In the genomic region with DNA sequence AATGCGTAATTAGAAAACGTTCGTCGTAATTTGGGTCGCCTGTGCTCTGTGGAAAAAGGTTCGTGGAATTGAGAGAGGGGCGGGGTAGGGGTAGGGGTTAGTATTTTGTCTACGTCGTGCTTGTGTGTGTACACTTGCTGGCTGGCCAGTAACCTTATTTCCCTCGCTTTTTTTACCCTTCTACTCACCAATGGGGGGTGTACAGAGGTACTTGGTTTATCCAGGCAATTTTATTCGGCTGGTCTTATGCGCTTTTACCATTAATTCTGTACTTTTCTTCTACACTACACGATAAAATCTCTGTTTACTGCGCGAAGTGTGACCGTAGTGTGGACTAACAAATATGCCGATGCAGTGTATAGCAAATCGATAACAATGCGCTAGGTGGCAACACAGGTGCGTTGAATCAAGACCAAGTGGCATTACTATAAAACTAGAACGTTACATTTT, we compare ENCODE assay signal across 6 fruit fly cellular contexts.
TF ChIP-seq lines count a peak whose summit lies in the region.

Gene tgo (minus strand): TSS at position 334 of the 450 bp plus-strand sequence.

- TF ChIP-seq CTCF in S2 (optimal IDR thresholded peaks at IDR 0.05; lab: Kevin White, UChicago), result peak; percentile 15 to 47
- peak; percentile 42 for TF ChIP-seq CTCF in whole organism, embryonic (GFP tag; optimal IDR thresholded peaks at IDR 0.05; lab: Kevin White, UChicago)

TF ChIP-seq in whole organism, adult, 20 proteins besides CTCF, POLR2A, EP300 and RAD21 (continues in another document):
- TF ChIP-seq toe (GFP tag; optimal IDR thresholded peaks at IDR 0.05; lab: Kevin White, UChicago), result no peak
- no peak for TF ChIP-seq Clk (GFP tag; optimal IDR thresholded peaks at IDR 0.05; lab: Kevin White, UChicago)
- no peak for TF ChIP-seq CG12768 (GFP tag; optimal IDR thresholded peaks at IDR 0.05; lab: Kevin White, UChicago)
- no peak for TF ChIP-seq Hr96 (GFP tag; optimal IDR thresholded peaks at IDR 0.05; lab: Kevin White, UChicago)
- peak; percentile 65 for TF ChIP-seq bab1 (GFP tag; optimal IDR thresholded peaks at IDR 0.05; lab: Kevin White, UChicago)
- no peak for TF ChIP-seq ovo (GFP tag; optimal IDR thresholded peaks at IDR 0.05; lab: Kevin White, UChicago)
- TF ChIP-seq kay (GFP tag; lab: Kevin White, UChicago; ENCODE audit: borderline replicate concordance), result no peak
- no peak for TF ChIP-seq cnc (optimal IDR thresholded peaks at IDR 0.05; lab: Kevin White, UChicago)
- no peak for TF ChIP-seq CG1620 (GFP tag; optimal IDR thresholded peaks at IDR 0.05; lab: Kevin White, UChicago)
- no peak for TF ChIP-seq CG5204 (GFP tag; optimal IDR thresholded peaks at IDR 0.05; lab: Kevin White, UChicago)
- TF ChIP-seq Crg-1 (GFP tag; optimal IDR thresholded peaks at IDR 0.05; lab: Kevin White, UChicago), result peak; percentile 14
- peak; percentile 53 for TF ChIP-seq Mnt (GFP tag; optimal IDR thresholded peaks at IDR 0.05; lab: Kevin White, UChicago)
- peak; percentile 16 for TF ChIP-seq pad (GFP tag; optimal IDR thresholded peaks at IDR 0.05; lab: Kevin White, UChicago)
- TF ChIP-seq CG11617 (GFP tag; optimal IDR thresholded peaks at IDR 0.05; lab: Kevin White, UChicago), result peak; percentile 17
- TF ChIP-seq CG7101 (tag; optimal IDR thresholded peaks at IDR 0.05; lab: Kevin White, UChicago), result peak; percentile 2
- peak; percentile 69 for TF ChIP-seq tj (GFP tag; optimal IDR thresholded peaks at IDR 0.05; lab: Kevin White, UChicago)
- no peak for TF ChIP-seq CG7045 (GFP tag; optimal IDR thresholded peaks at IDR 0.05; lab: Kevin White, UChicago)

TF ChIP-seq in whole organism, embryonic, 481 proteins besides CTCF, POLR2A, EP300 and RAD21 (continues in another document):
- peak; percentile 45 for TF ChIP-seq CG17829 (tag; optimal IDR thresholded peaks at IDR 0.05; lab: Kevin White, UChicago)
- no peak for TF ChIP-seq esg (GFP tag; conservative IDR thresholded peaks at IDR 0.05; lab: Robert Waterston, UW)
- TF ChIP-seq CG31441 (GFP tag; IDR thresholded peaks at IDR 0.05; lab: Robert Waterston, UW), result no peak
- TF ChIP-seq Elba2 (GFP tag; optimal IDR thresholded peaks at IDR 0.05; lab: Kevin White, UChicago), result no peak
- TF ChIP-seq CG7786 (GFP tag; optimal IDR thresholded peaks at IDR 0.05; lab: Kevin White, UChicago), result no peak
- no peak for TF ChIP-seq CG17912 (GFP tag; optimal IDR thresholded peaks at IDR 0.05; lab: Kevin White, UChicago)
- no peak for TF ChIP-seq ci (GFP tag; IDR thresholded peaks at IDR 0.05; lab: Robert Waterston, UW)
- TF ChIP-seq CG17361 (GFP tag; IDR thresholded peaks at IDR 0.05; lab: Robert Waterston, UW), result no peak
- no peak for TF ChIP-seq sqz (GFP tag; optimal IDR thresholded peaks at IDR 0.05; lab: Kevin White, UChicago)
- no peak for TF ChIP-seq sob (GFP tag; IDR thresholded peaks at IDR 0.05; lab: Robert Waterston, UW)
- peak; percentile 79 for TF ChIP-seq Lhr (GFP tag; optimal IDR thresholded peaks at IDR 0.05; lab: Kevin White, UChicago)
- TF ChIP-seq gcm (GFP tag; optimal IDR thresholded peaks at IDR 0.05; lab: Kevin White, UChicago), result peak; percentile 36
- peak; percentile 71 for TF ChIP-seq sd (tag; optimal IDR thresholded peaks at IDR 0.05; lab: Kevin White, UChicago)
- no peak for TF ChIP-seq trh (GFP tag; optimal IDR thresholded peaks at IDR 0.05; lab: Kevin White, UChicago)
- TF ChIP-seq row (GFP tag; IDR thresholded peaks at IDR 0.05; lab: Robert Waterston, UW), result 0 out of 3 replicates have a peak, but pooled peaks have one; percentile 19
- TF ChIP-seq E2f2 (GFP tag; IDR thresholded peaks at IDR 0.05; lab: Robert Waterston, UW), result peak; percentile 64
- peak; percentile 72 for TF ChIP-seq Med (GFP tag; lab: Kevin White, UChicago)
- no peak for TF ChIP-seq disco-r (GFP tag; optimal IDR thresholded peaks at IDR 0.05; lab: Kevin White, UChicago)

TF ChIP-seq in whole organism, prepupa, 60 proteins besides CTCF, POLR2A, EP300 and RAD21:
- TF ChIP-seq vri (GFP tag; optimal IDR thresholded peaks at IDR 0.05; lab: Kevin White, UChicago), result no peak
- no peak for TF ChIP-seq CG34406 (GFP tag; optimal IDR thresholded peaks at IDR 0.05; lab: Kevin White, UChicago)
- TF ChIP-seq CG6854 (GFP tag; optimal IDR thresholded peaks at IDR 0.05; lab: Kevin White, UChicago), result peak; percentile 40
- peak; percentile 9 for TF ChIP-seq CG3032 (tag; optimal IDR thresholded peaks at IDR 0.05; lab: Kevin White, UChicago)
- TF ChIP-seq fkh (GFP tag; optimal IDR thresholded peaks at IDR 0.05; lab: Kevin White, UChicago), result peak; percentile 87
- TF ChIP-seq CG8632 (GFP tag; optimal IDR thresholded peaks at IDR 0.05; lab: Kevin White, UChicago), result no peak
- TF ChIP-seq cyc (GFP tag; optimal IDR thresholded peaks at IDR 0.05; lab: Kevin White, UChicago), result no peak

TF ChIP-seq in whole organism, pupa, 21 proteins besides CTCF, POLR2A, EP300 and RAD21:
- TF ChIP-seq CG15710 (tag; optimal IDR thresholded peaks at IDR 0.05; lab: Kevin White, UChicago) (peak; percentile 12), Pif1A (GFP tag; optimal IDR thresholded peaks at IDR 0.05; lab: Kevin White, UChicago) (no peak), fd96Ca (GFP tag; IDR thresholded peaks at IDR 0.05; lab: Robert Waterston, UW) (0 out of 3 replicates have a peak, but pooled peaks have one; percentile 12), CG9948 (tag; optimal IDR thresholded peaks at IDR 0.05; lab: Kevin White, UChicago) (no peak), EcR (GFP tag; optimal IDR thresholded peaks at IDR 0.05; lab: Kevin White, UChicago) (peak; percentile 28), CG8301 (tag; optimal IDR thresholded peaks at IDR 0.05; lab: Kevin White, UChicago) (no peak), CG34367 (tag; optimal IDR thresholded peaks at IDR 0.05; lab: Kevin White, UChicago) (no peak), D1 (tag; optimal IDR thresholded peaks at IDR 0.05; lab: Kevin White, UChicago) (no peak)

TF ChIP-seq in whole organism, wandering third instar larva, 38 proteins besides CTCF, POLR2A, EP300 and RAD21:
- TF ChIP-seq CG9705 (GFP tag; optimal IDR thresholded peaks at IDR 0.05; lab: Kevin White, UChicago), result no peak
- TF ChIP-seq CrebA (GFP tag; optimal IDR thresholded peaks at IDR 0.05; lab: Kevin White, UChicago; ENCODE audit: borderline replicate concordance), result no peak
- TF ChIP-seq Rel (GFP tag; optimal IDR thresholded peaks at IDR 0.05; lab: Kevin White, UChicago), result no peak
- peak; percentile 57 for TF ChIP-seq Rel (tag; optimal IDR thresholded peaks at IDR 0.05; lab: Kevin White, UChicago)
- TF ChIP-seq Myc (optimal IDR thresholded peaks at IDR 0.05; lab: Kevin White, UChicago), result no peak
- no peak for TF ChIP-seq psq (GFP tag; optimal IDR thresholded peaks at IDR 0.05; lab: Kevin White, UChicago)
- TF ChIP-seq Abd-B (GFP tag; optimal IDR thresholded peaks at IDR 0.05; lab: Kevin White, UChicago), result no peak
- TF ChIP-seq foxo (GFP tag; optimal IDR thresholded peaks at IDR 0.05; lab: Kevin White, UChicago), result no peak
- no peak for TF ChIP-seq usp (GFP tag; optimal IDR thresholded peaks at IDR 0.05; lab: Kevin White, UChicago)
- TF ChIP-seq dsf (GFP tag; optimal IDR thresholded peaks at IDR 0.05; lab: Kevin White, UChicago; ENCODE audit: borderline replicate concordance), result no peak
- TF ChIP-seq pan (optimal IDR thresholded peaks at IDR 0.05; lab: Kevin White, UChicago), result no peak
- TF ChIP-seq rgr (GFP tag; optimal IDR thresholded peaks at IDR 0.05; lab: Kevin White, UChicago), result no peak
- TF ChIP-seq Mio (GFP tag; optimal IDR thresholded peaks at IDR 0.05; lab: Kevin White, UChicago), result no peak
- no peak for TF ChIP-seq sage (GFP tag; optimal IDR thresholded peaks at IDR 0.05; lab: Kevin White, UChicago)
- TF ChIP-seq Vsx2 (GFP tag; optimal IDR thresholded peaks at IDR 0.05; lab: Kevin White, UChicago; ENCODE audit: partially characterized antibody), result no peak
- TF ChIP-seq jim (GFP tag; optimal IDR thresholded peaks at IDR 0.05; lab: Kevin White, UChicago), result no peak
- peak; percentile 76 for TF ChIP-seq fru (GFP tag; optimal IDR thresholded peaks at IDR 0.05; lab: Kevin White, UChicago)
- TF ChIP-seq Sp1 (GFP tag; optimal IDR thresholded peaks at IDR 0.05; lab: Kevin White, UChicago), result no peak
- peak; percentile 7 for TF ChIP-seq Dif (GFP tag; optimal IDR thresholded peaks at IDR 0.05; lab: Kevin White, UChicago; ENCODE audit: partially characterized antibody)
- no peak for TF ChIP-seq tai (GFP tag; optimal IDR thresholded peaks at IDR 0.05; lab: Kevin White, UChicago)
- TF ChIP-seq br (GFP tag; optimal IDR thresholded peaks at IDR 0.05; lab: Kevin White, UChicago), result no peak
